Fruit fly (Drosophila melanogaster) whole organism, embryonic: ENCODE data around the gene CG3841.

ENCODE experiments used
- B-H1 ChIP-seq: fragments of 200-800 bp; sonication (Bioruptor generic); IDR thresholded peaks from 3 replicates; pipeline ENCODE4 v1.3.6; 2022; ENCODE audit warnings: missing biosample characterization, missing genetic modification characterization
- BEAF-32 ChIP-seq: fragments of 200-800 bp; sonication (Bioruptor generic); optimal IDR thresholded peaks from 3 replicates; lab custom pipeline; 2017; ENCODE audit warnings: missing biosample characterization, missing genetic modification characterization, mild to moderate bottlenecking, moderate library complexity, missing genetic modification reagents
- CG1024 ChIP-seq: fragments of 200-800 bp; sonication (Bioruptor generic); IDR thresholded peaks from 2 replicates; pipeline ENCODE4 v1.3.6; 2022; ENCODE audit warnings: missing biosample characterization, missing genetic modification characterization
- CG10321 ChIP-seq: fragments of 200-800 bp; sonication (Bioruptor generic); IDR thresholded peaks from 2 replicates; pipeline ENCODE4 v1.3.6; 2022; ENCODE audit warnings: missing biosample characterization, missing genetic modification characterization
- CG11504 ChIP-seq: fragments of 200-800 bp; sonication (Bioruptor generic); optimal IDR thresholded peaks from 3 replicates; lab custom pipeline; 2019; ENCODE audit warnings: missing biosample characterization, mild to moderate bottlenecking, missing genetic modification characterization, moderate library complexity
- CG11695 ChIP-seq: fragments of 200-800 bp; sonication (Bioruptor generic); IDR thresholded peaks from 3 replicates; pipeline ENCODE4 v1.3.6; 2022; ENCODE audit warnings: missing biosample characterization, missing genetic modification characterization
- CG13775 ChIP-seq: fragments of 200-800 bp; sonication (Bioruptor generic); optimal IDR thresholded peaks from 3 replicates; lab custom pipeline; 2017; ENCODE audit warnings: missing biosample characterization, mild to moderate bottlenecking, missing genetic modification characterization
- CG14014 ChIP-seq: fragments of 200-800 bp; sonication (Bioruptor generic); IDR thresholded peaks from 2 replicates; pipeline ENCODE4 v1.3.6; 2022; ENCODE audit warnings: missing biosample characterization, missing genetic modification characterization
- CG15269 ChIP-seq: fragments of 200-800 bp; sonication (Bioruptor generic); optimal IDR thresholded peaks from 2 replicates; lab custom pipeline; 2018; ENCODE audit warnings: missing biosample characterization, mild to moderate bottlenecking, missing genetic modification characterization, moderate library complexity
- CG15479 ChIP-seq: fragments of 200-800 bp; sonication (Bioruptor generic); optimal IDR thresholded peaks from 3 replicates; lab custom pipeline; 2019; ENCODE audit warnings: missing biosample characterization, mild to moderate bottlenecking, missing genetic modification characterization, moderate library complexity
- CG16813 ChIP-seq: fragments of 200-800 bp; sonication (Bioruptor generic); IDR thresholded peaks from 3 replicates; pipeline ENCODE4 v1.3.6; 2022; ENCODE audit warnings: missing biosample characterization, missing genetic modification characterization; ENCODE audit not compliant: partially characterized antibody
- CG17328 ChIP-seq: fragments of 200-800 bp; sonication (Bioruptor generic); IDR thresholded peaks from 2 replicates; pipeline ENCODE4 v1.3.6; 2022; ENCODE audit warnings: missing biosample characterization, missing genetic modification characterization
- CG17568 ChIP-seq: fragments of 200-800 bp; sonication (Bioruptor generic); optimal IDR thresholded peaks from 2 replicates; lab custom pipeline; 2018; ENCODE audit warnings: missing biosample characterization, mild to moderate bottlenecking, missing genetic modification characterization, moderate library complexity
- CG17829 ChIP-seq: fragments of 200-800 bp; optimal IDR thresholded peaks from 2 replicates; lab custom pipeline; 2019; ENCODE audit warnings: missing biosample characterization, mild to moderate bottlenecking, missing genetic modification characterization, moderate library complexity
- CG18619 ChIP-seq: fragments of 200-800 bp; sonication (Bioruptor generic); optimal IDR thresholded peaks from 3 replicates; lab custom pipeline; 2017; ENCODE audit warnings: missing biosample characterization, mild to moderate bottlenecking, missing genetic modification characterization
- CG2202 ChIP-seq: fragments of 200-800 bp; sonication (Bioruptor generic); optimal IDR thresholded peaks from 2 replicates; lab custom pipeline; 2018; ENCODE audit warnings: missing biosample characterization, mild to moderate bottlenecking, missing genetic modification characterization
- CG2889 ChIP-seq: fragments of 200-800 bp; sonication (Bioruptor generic); IDR thresholded peaks from 3 replicates; pipeline ENCODE4 v1.3.6; 2022; ENCODE audit warnings: missing biosample characterization, missing genetic modification characterization
- CG3407 ChIP-seq: fragments of 200-800 bp; sonication (Bioruptor generic); optimal IDR thresholded peaks from 2 replicates; lab custom pipeline; 2018; ENCODE audit warnings: missing biosample characterization, mild to moderate bottlenecking, missing genetic modification characterization
- CG34376 ChIP-seq: fragments of 200-800 bp; sonication (Bioruptor generic); optimal IDR thresholded peaks from 2 replicates; lab custom pipeline; 2018; ENCODE audit warnings: missing biosample characterization, mild to moderate bottlenecking, missing genetic modification characterization
- CG43689 ChIP-seq: fragments of 200-800 bp; sonication (Bioruptor generic); IDR thresholded peaks from 2 replicates; pipeline ENCODE4 v1.3.6; 2022; ENCODE audit warnings: missing biosample characterization, missing genetic modification characterization
- CG7963 ChIP-seq: fragments of 200-800 bp; sonication (Bioruptor generic); IDR thresholded peaks from 3 replicates; pipeline ENCODE4 v1.3.6; 2022; ENCODE audit warnings: missing biosample characterization, missing genetic modification characterization; ENCODE audit not compliant: partially characterized antibody
- CG8281 ChIP-seq: fragments of 200-800 bp; sonication (Bioruptor generic); optimal IDR thresholded peaks from 2 replicates; lab custom pipeline; 2018; ENCODE audit warnings: missing biosample characterization, mild to moderate bottlenecking, missing genetic modification characterization, moderate library complexity
- CoRest ChIP-seq: fragments of 200-800 bp; sonication (Bioruptor generic); optimal IDR thresholded peaks from 3 replicates; lab custom pipeline; 2018; ENCODE audit warnings: missing biosample characterization, mild to moderate bottlenecking, missing genetic modification characterization, moderate library complexity
- Dad ChIP-seq: fragments of 200-800 bp; sonication (Bioruptor generic); optimal IDR thresholded peaks from 3 replicates; lab custom pipeline; 2016; ENCODE audit warnings: missing biosample characterization, missing genetic modification characterization
- Dfd ChIP-seq, 2 experiments: fragments of >200 bp; optimal IDR thresholded peaks; 2 replicates each; lab custom pipeline; 2017; ENCODE audit warnings: missing biosample characterization in 2 of 2, missing genetic modification characterization in 2 of 2
- HLH4C ChIP-seq: fragments of 200-800 bp; sonication (Bioruptor generic); IDR thresholded peaks from 3 replicates; pipeline ENCODE4 v1.3.6; 2022; ENCODE audit warnings: missing biosample characterization, missing genetic modification characterization; ENCODE audit not compliant: partially characterized antibody
- Hr39 ChIP-seq: fragments of >200 bp; optimal IDR thresholded peaks from 2 replicates; lab custom pipeline; 2017
- MBD-R2 ChIP-seq: fragments of 200-800 bp; sonication (Bioruptor generic); IDR thresholded peaks from 2 replicates; pipeline ENCODE4 v1.3.6; 2022; ENCODE audit warnings: missing biosample characterization, missing genetic modification characterization
- MTF-1 ChIP-seq: fragments of 200-800 bp; sonication (Bioruptor generic); optimal IDR thresholded peaks from 2 replicates; lab custom pipeline; 2018; ENCODE audit warnings: missing biosample characterization, mild to moderate bottlenecking, missing genetic modification characterization, borderline replicate concordance
- Opbp ChIP-seq: fragments of 200-800 bp; sonication (Bioruptor generic); IDR thresholded peaks from 3 replicates; pipeline ENCODE4 v1.3.6; 2022; ENCODE audit warnings: missing biosample characterization, missing genetic modification characterization; ENCODE audit not compliant: partially characterized antibody
- PHDP ChIP-seq: fragments of 200-800 bp; sonication (Bioruptor generic); optimal IDR thresholded peaks from 3 replicates; lab custom pipeline; 2018; ENCODE audit warnings: missing biosample characterization, mild to moderate bottlenecking, missing genetic modification characterization, moderate library complexity
- bcd ChIP-seq: fragments of 200-800 bp; sonication (Bioruptor generic); optimal IDR thresholded peaks from 2 replicates; lab custom pipeline; 2017; ENCODE audit warnings: missing biosample characterization, mild to moderate bottlenecking, missing genetic modification characterization
- br ChIP-seq: fragments of >200 bp; optimal IDR thresholded peaks from 2 replicates; lab custom pipeline; 2017
- cad ChIP-seq: fragments of >200 bp; optimal IDR thresholded peaks from 2 replicates; lab custom pipeline; 2017; ENCODE audit warnings: missing biosample characterization, missing genetic modification characterization
- chinmo ChIP-seq: fragments of 200-800 bp; sonication (Bioruptor generic); IDR thresholded peaks from 4 replicates; pipeline ENCODE4 v1.3.6; 2022; ENCODE audit warnings: missing biosample characterization, missing genetic modification characterization; ENCODE audit not compliant: partially characterized antibody
- corto ChIP-seq: fragments of 200-800 bp; sonication (Bioruptor generic); optimal IDR thresholded peaks from 2 replicates; lab custom pipeline; 2016; ENCODE audit warnings: missing biosample characterization, mild to moderate bottlenecking, missing genetic modification characterization, moderate library complexity
- dpn ChIP-seq, 2 experiments: fragments of 200-800 bp; sonication (Bioruptor generic); optimal IDR thresholded peaks; 3 replicates each; lab custom pipeline; 2016; ENCODE audit warnings: missing biosample characterization in 2 of 2, missing genetic modification characterization in 2 of 2
- ems ChIP-seq: fragments of 200-800 bp; sonication (Bioruptor generic); optimal IDR thresholded peaks from 3 replicates; lab custom pipeline; 2016; ENCODE audit warnings: missing biosample characterization, missing genetic modification characterization
- eyg ChIP-seq: fragments of 200-800 bp; sonication (Bioruptor generic); optimal IDR thresholded peaks from 3 replicates; lab custom pipeline; 2016; ENCODE audit warnings: missing biosample characterization, missing genetic modification characterization
- gro ChIP-seq: fragments of 200-800 bp; sonication (Bioruptor generic); optimal IDR thresholded peaks from 2 replicates; lab custom pipeline; 2016; ENCODE audit warnings: missing biosample characterization, missing genetic modification characterization
- her ChIP-seq: fragments of 200-800 bp; sonication (Bioruptor generic); optimal IDR thresholded peaks from 2 replicates; lab custom pipeline; 2016; ENCODE audit warnings: missing biosample characterization, missing genetic modification characterization
- mam ChIP-seq: fragments of 200-800 bp; sonication (Bioruptor generic); optimal IDR thresholded peaks from 3 replicates; lab custom pipeline; 2016; ENCODE audit warnings: missing biosample characterization, missing genetic modification characterization
- org-1 ChIP-seq: fragments of 200-800 bp; sonication (Bioruptor generic); optimal IDR thresholded peaks from 2 replicates; lab custom pipeline; 2017; ENCODE audit warnings: missing biosample characterization, missing genetic modification characterization
- pfk ChIP-seq: fragments of 200-800 bp; sonication (Bioruptor generic); optimal IDR thresholded peaks from 2 replicates; lab custom pipeline; 2018; ENCODE audit warnings: missing biosample characterization, mild to moderate bottlenecking, missing genetic modification characterization, moderate library complexity
- row ChIP-seq: fragments of 200-800 bp; sonication (Bioruptor generic); IDR thresholded peaks from 3 replicates; pipeline ENCODE4 v1.3.6; 2022; ENCODE audit warnings: missing biosample characterization, missing genetic modification characterization
- scrt ChIP-seq: fragments of 200-800 bp; sonication (Bioruptor generic); optimal IDR thresholded peaks from 2 replicates; lab custom pipeline; 2018; ENCODE audit warnings: missing biosample characterization, mild to moderate bottlenecking, missing genetic modification characterization, moderate library complexity
- seq ChIP-seq: fragments of 200-800 bp; sonication (Bioruptor generic); IDR thresholded peaks from 2 replicates; pipeline ENCODE4 v1.3.6; 2022; ENCODE audit warnings: missing biosample characterization, missing genetic modification characterization
- sim ChIP-seq: fragments of 200-800 bp; sonication (Bioruptor generic); IDR thresholded peaks from 2 replicates; pipeline ENCODE4 v1.3.6; 2022; ENCODE audit warnings: missing biosample characterization, missing genetic modification characterization
- vfl ChIP-seq: fragments of 200-800 bp; sonication (Bioruptor generic); optimal IDR thresholded peaks from 2 replicates; lab custom pipeline; 2016; ENCODE audit warnings: missing biosample characterization, missing genetic modification characterization
- zen ChIP-seq: fragments of 200-800 bp; sonication (Bioruptor generic); optimal IDR thresholded peaks from 3 replicates; lab custom pipeline; 2018; ENCODE audit warnings: missing biosample characterization, mild to moderate bottlenecking, missing genetic modification characterization, moderate library complexity
- zfh2 ChIP-seq: fragments of 200-800 bp; sonication (Bioruptor generic); optimal IDR thresholded peaks from 2 replicates; lab custom pipeline; 2016; ENCODE audit warnings: missing biosample characterization, missing genetic modification characterization

The CG3841 gene

DNA sequence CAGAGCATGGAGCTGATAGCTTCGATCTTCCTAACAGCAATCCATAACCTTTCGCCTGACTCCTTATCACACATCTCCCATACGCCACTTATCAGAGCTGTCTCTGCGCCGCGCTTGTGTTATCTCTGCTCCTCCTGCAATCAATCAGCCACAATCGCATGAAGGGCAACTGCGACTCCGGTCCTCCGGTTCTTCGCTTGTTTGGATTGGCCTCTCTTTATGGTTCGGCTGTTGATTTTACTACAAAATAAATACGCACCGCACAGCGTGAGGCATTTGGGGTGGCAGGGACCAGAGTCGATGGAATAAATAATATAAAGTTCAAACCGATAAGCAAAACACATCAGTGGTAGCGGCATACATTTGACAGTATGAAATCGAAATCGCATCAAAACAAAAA, 43.8 kb downstream of the CG3841 start (continued):
- peak; percentile 66 for TF ChIP-seq bcd
- TF ChIP-seq CG10321 (GFP tag; lab: Robert Waterston, UW), result no peak
- TF ChIP-seq Dfd (GFP tag; optimal IDR thresholded peaks at IDR 0.05; lab: Kevin White, UChicago), result no peak
- TF ChIP-seq B-H1, result no peak; the same call in 2 of the 3 replicates
- peak; percentile 18 for TF ChIP-seq CoRest (tag; lab: Kevin White, UChicago)
- TF ChIP-seq br (lab: Kevin White, UChicago), result no peak
- TF ChIP-seq vfl (GFP tag; lab: Kevin White, UChicago), result no peak
- peak; percentile 55 for TF ChIP-seq pfk (GFP tag; lab: Kevin White, UChicago)
- no peak for TF ChIP-seq corto (GFP tag; lab: Kevin White, UChicago)
- TF ChIP-seq CG17328 (GFP tag; lab: Robert Waterston, UW), result peak; percentile 56; the same call in 1 of the 2 replicates
- peak; percentile 22 for TF ChIP-seq ems
- peak; percentile 58 for TF ChIP-seq org-1 (GFP tag; lab: Kevin White, UChicago)
- no peak for TF ChIP-seq CG11504 (tag; lab: Kevin White, UChicago)
- peak; percentile 54 for TF ChIP-seq CG17568
- TF ChIP-seq CG15479 (GFP tag; lab: Kevin White, UChicago), result peak; percentile 40
- peak; percentile 38 for TF ChIP-seq her (GFP tag; lab: Kevin White, UChicago)
- no peak for TF ChIP-seq row (GFP tag; lab: Robert Waterston, UW)
- TF ChIP-seq MBD-R2, result no peak
- peak; percentile 55; the same call in 2 of the 3 replicates for TF ChIP-seq CG11695 (GFP tag; lab: Robert Waterston, UW)
- peak; percentile 19 for TF ChIP-seq scrt (GFP tag; lab: Kevin White, UChicago)
- peak; percentile 79 for TF ChIP-seq sim (GFP tag; lab: Robert Waterston, UW)
- no peak for TF ChIP-seq CG2889 (GFP tag; lab: Robert Waterston, UW)
- TF ChIP-seq CG34376 (GFP tag; lab: Kevin White, UChicago), result no peak
- peak; percentile 83 for TF ChIP-seq CG2202 (tag; lab: Kevin White, UChicago)
- peak in 1 of 2 experiments; percentile 63 for TF ChIP-seq dpn (GFP tag; optimal IDR thresholded peaks at IDR 0.05; lab: Kevin White, UChicago)
- no peak for TF ChIP-seq CG16813
- TF ChIP-seq cad, result no peak
- no peak for TF ChIP-seq gro
- TF ChIP-seq CG8281 (tag; lab: Kevin White, UChicago), result peak; percentile 43
- TF ChIP-seq PHDP (tag; lab: Kevin White, UChicago), result peak; percentile 25
- TF ChIP-seq eyg (GFP tag; lab: Kevin White, UChicago), result peak; percentile 45
- peak; percentile 26 for TF ChIP-seq mam (GFP tag; lab: Kevin White, UChicago)
- peak; percentile 45; the same call in 1 of the 2 replicates for TF ChIP-seq CG14014 (GFP tag; lab: Robert Waterston, UW)
- TF ChIP-seq BEAF-32 (GFP tag; lab: Kevin White, UChicago), result no peak
- TF ChIP-seq chinmo (GFP tag; lab: Robert Waterston, UW), result no peak
- peak; percentile 18 for TF ChIP-seq Dad (GFP tag; lab: Kevin White, UChicago)
- TF ChIP-seq CG15269 (tag; lab: Kevin White, UChicago), result no peak
- peak; percentile 12 for TF ChIP-seq CG13775 (GFP tag; lab: Kevin White, UChicago)
- peak; percentile 85 for TF ChIP-seq MTF-1 (GFP tag; lab: Kevin White, UChicago)
- TF ChIP-seq CG17829 (tag; lab: Kevin White, UChicago), result peak; percentile 43
- TF ChIP-seq zen, result peak; percentile 27
- TF ChIP-seq Hr39 (lab: Kevin White, UChicago), result no peak
- TF ChIP-seq seq (GFP tag; lab: Robert Waterston, UW), result no peak; the same call in 1 of the 2 replicates
- TF ChIP-seq CG3407 (GFP tag; lab: Kevin White, UChicago), result peak; percentile 71
- TF ChIP-seq CG1024 (GFP tag; lab: Robert Waterston, UW), result peak; percentile 31; the same call in 1 of the 2 replicates
- no peak for TF ChIP-seq CG43689 (GFP tag; lab: Robert Waterston, UW)
- TF ChIP-seq HLH4C, result no peak
- no peak for TF ChIP-seq zfh2
- no peak for TF ChIP-seq Opbp
- peak; percentile 53 for TF ChIP-seq CG18619 (GFP tag; lab: Kevin White, UChicago)
- no peak for TF ChIP-seq CG7963 (GFP tag; lab: Robert Waterston, UW)
